Worm (Caenorhabditis elegans): ENCODE results near the gene hlh-31.

DNA sequence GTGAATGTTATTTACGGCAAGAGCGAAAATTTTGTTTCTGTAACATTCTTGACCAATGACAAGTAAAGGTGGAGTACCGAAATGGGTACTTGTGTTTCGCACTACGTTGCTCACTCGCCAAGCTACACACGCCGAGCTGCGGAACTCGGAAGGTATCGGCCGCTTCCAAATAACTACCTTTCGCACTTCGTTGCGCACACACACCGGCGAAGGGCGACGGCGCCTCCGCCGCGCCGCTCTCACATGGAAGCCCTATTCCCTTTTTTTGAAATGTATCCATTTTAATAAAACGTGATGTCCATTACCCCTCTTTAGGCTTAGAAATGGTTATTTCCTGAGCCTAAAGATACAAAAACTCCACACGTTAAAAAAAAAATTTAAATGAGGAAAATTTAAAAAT lies 49.5 kb downstream of the hlh-31 start:
- TF ChIP-seq sea-2 (GFP tag; optimal IDR thresholded peaks at IDR 0.05) (no peak), skn-1 (tag; optimal IDR thresholded peaks at IDR 0.05) (no peak), nhr-237 (tag; optimal IDR thresholded peaks at IDR 0.05) (no peak), pha-4 (tag; optimal IDR thresholded peaks at IDR 0.05) (no peak), eor-1 (tag; optimal IDR thresholded peaks at IDR 0.05) (no peak), nhr-12 (tag; optimal IDR thresholded peaks at IDR 0.05) (no peak), R02D3.7 (tag; optimal IDR thresholded peaks at IDR 0.05) (no peak), fkh-10 (GFP tag; optimal IDR thresholded peaks at IDR 0.05) (no peak), ama-1 (optimal IDR thresholded peaks at IDR 0.05) (no peak)

All from whole organism, L3 larva.